Worm (Caenorhabditis elegans): ENCODE data around the gene dpy-26.

dpy-26 gene

DNA sequence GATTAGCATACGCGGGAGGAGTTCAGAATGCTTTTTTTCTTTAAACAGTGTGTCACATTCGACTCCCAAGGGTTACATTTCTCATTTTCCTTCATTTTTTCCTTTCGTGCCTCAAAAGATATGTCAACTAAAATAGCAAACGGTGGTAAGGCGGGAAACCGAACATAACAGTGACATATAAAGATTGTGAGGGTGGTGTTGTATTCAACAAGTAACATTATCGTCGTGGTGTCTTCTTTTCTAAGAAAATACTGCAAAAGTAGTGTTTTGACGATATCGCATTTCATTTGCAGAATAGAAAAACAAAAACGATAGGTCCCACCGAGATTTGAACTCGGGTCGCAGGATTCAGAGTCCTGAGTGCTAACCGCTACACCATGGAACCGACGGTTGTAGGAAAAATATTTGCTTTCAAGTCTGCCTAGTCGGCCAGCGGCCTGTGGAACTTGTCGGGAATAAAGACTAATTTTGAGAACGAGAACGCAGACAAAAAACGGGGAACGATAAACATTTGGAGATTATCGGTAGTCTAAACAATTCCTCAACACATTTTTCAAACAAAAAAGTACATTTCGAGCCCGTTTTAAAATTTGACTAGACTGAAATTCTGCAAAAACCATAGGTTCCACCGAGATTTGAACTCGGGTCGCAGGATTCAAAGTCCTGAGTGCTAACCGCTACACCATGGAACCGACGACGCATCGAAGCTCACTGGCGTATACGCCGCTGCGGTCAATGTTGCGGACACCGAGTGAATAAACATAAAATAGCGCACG is 34.3 kb downstream of the dpy-26 start (continued):
- TF ChIP-seq Y75B8A.6 (GFP tag; IDR thresholded peaks at IDR 0.05) (no peak), hlh-11 (tag; optimal IDR thresholded peaks at IDR 0.05) (peak; percentile 19), T26A8.4 (GFP tag; IDR thresholded peaks at IDR 0.05) (peak; percentile 19; the same call in 1 of the 2 replicates), snpc-4 (tag; optimal IDR thresholded peaks at IDR 0.05) (no peak), lin-29 (GFP tag; IDR thresholded peaks at IDR 0.05) (no peak), fos-1 (tag; optimal IDR thresholded peaks at IDR 0.05) (no peak), nhr-25 (tag; optimal IDR thresholded peaks at IDR 0.05; ENCODE audit: borderline replicate concordance, insufficient read depth) (no peak), php-3 (GFP tag; IDR thresholded peaks at IDR 0.05) (0 out of 2 replicates have a peak, but pooled peaks have one; percentile 6), lin-39 (tag; optimal IDR thresholded peaks at IDR 0.05) (no peak), mdt-29 (GFP tag; IDR thresholded peaks at IDR 0.05) (no peak), ceh-62 (tag; optimal IDR thresholded peaks at IDR 0.05) (no peak), mep-1 (tag; optimal IDR thresholded peaks at IDR 0.05) (peak; percentile 21), unc-39 (tag; optimal IDR thresholded peaks at IDR 0.05) (no peak), ZK546.5 (tag; optimal IDR thresholded peaks at IDR 0.05) (no peak), nhr-76 (tag; optimal IDR thresholded peaks at IDR 0.05) (no peak), arid-1 (GFP tag; conservative IDR thresholded peaks at IDR 0.05) (0 out of 2 replicates have a peak, but pooled peaks have one; percentile 5), vab-7 (GFP tag; IDR thresholded peaks at IDR 0.05) (peak; percentile 13; the same call in 1 of the 2 replicates), rbr-2 (tag; optimal IDR thresholded peaks at IDR 0.05) (no peak), egl-43 (GFP tag; IDR thresholded peaks at IDR 0.05) (peak; percentile 73), mdl-1 (tag; optimal IDR thresholded peaks at IDR 0.05) (no peak), daf-8 (GFP tag; IDR thresholded peaks at IDR 0.05) (no peak), F10B5.3 (tag; optimal IDR thresholded peaks at IDR 0.05) (no peak), madf-5 (GFP tag; IDR thresholded peaks at IDR 0.05) (no peak), spr-1 (tag; optimal IDR thresholded peaks at IDR 0.05) (peak; percentile 50), R02D3.7 (tag; optimal IDR thresholded peaks at IDR 0.05) (no peak), dmd-9 (GFP tag; IDR thresholded peaks at IDR 0.05) (0 out of 2 replicates have a peak, but pooled peaks have one; percentile 10), F44E2.7 (GFP tag; IDR thresholded peaks at IDR 0.05) (0 out of 2 replicates have a peak, but pooled peaks have one; percentile 5), nhr-237 (tag; optimal IDR thresholded peaks at IDR 0.05) (no peak), lim-7 (GFP tag; IDR thresholded peaks at IDR 0.05) (peak; percentile 63), nhr-102 (tag; optimal IDR thresholded peaks at IDR 0.05) (no peak), ctbp-1 (GFP tag; IDR thresholded peaks at IDR 0.05) (no peak), Y105C5A.15 (GFP tag; IDR thresholded peaks at IDR 0.05) (no peak), daf-12 (tag; optimal IDR thresholded peaks at IDR 0.05) (no peak), zfp-3 (GFP tag; conservative IDR thresholded peaks at IDR 0.05) (no peak), Y48G9A.11 (GFP tag; IDR thresholded peaks at IDR 0.05) (peak; percentile 28; the same call in 1 of the 2 replicates), nhr-77 (tag; optimal IDR thresholded peaks at IDR 0.05) (no peak), nhr-111 (GFP tag; optimal IDR thresholded peaks at IDR 0.05) (no peak), T20F7.1 (GFP tag; optimal IDR thresholded peaks at IDR 0.05) (no peak), skn-1 (tag; optimal IDR thresholded peaks at IDR 0.05) (no peak), dmd-8 (GFP tag; IDR thresholded peaks at IDR 0.05) (peak; percentile 42; the same call in 1 of the 2 replicates), gei-8 (GFP tag; optimal IDR thresholded peaks at IDR 0.05) (peak; percentile 19), mes-2 (tag; optimal IDR thresholded peaks at IDR 0.05; ENCODE audit: poor library complexity, severe bottlenecking) (peak; percentile 56), dve-1 (tag; optimal IDR thresholded peaks at IDR 0.05; ENCODE audit: insufficient read depth) (peak; percentile 13), tra-1 (GFP tag; IDR thresholded peaks at IDR 0.05) (no peak; the same call in 1 of the 2 replicates), daf-16 (GFP tag; optimal IDR thresholded peaks at IDR 0.05) (peak in 1 of 2 experiments; percentile 31), daf-16 (tag; optimal IDR thresholded peaks at IDR 0.05) (peak; percentile 45), hmg-1.1 (GFP tag; IDR thresholded peaks at IDR 0.05) (peak; percentile 55), lir-3 (tag; optimal IDR thresholded peaks at IDR 0.05) (peak; percentile 45)

Measured in whole organism, L4 larva.